Worm (Caenorhabditis elegans): ENCODE data around the gene C32A9.1.
A peak's percentile ranks its signal among the peaks of the same experiment; 100 is the strongest.

The C32A9.1 gene

ce11 chrX:10236844-10237243 lies 23.1 kb downstream of the C32A9.1 start, which contains the start of gene zipt-13:
TSS of gene zipt-13 (minus strand) at chrX:10236944.
- peak; percentile 16 for TF ChIP-seq lin-40 (tag; optimal IDR thresholded peaks at IDR 0.05)
- no peak for TF ChIP-seq zim-3 (tag; optimal IDR thresholded peaks at IDR 0.05)

ce11 chrX:10232395-10232794 lies 27.5 kb downstream of the C32A9.1 start:
- no peak for TF ChIP-seq ceh-79 (tag; optimal IDR thresholded peaks at IDR 0.05)
- no peak for TF ChIP-seq lsy-27 (tag; optimal IDR thresholded peaks at IDR 0.05; ENCODE audit: borderline replicate concordance, insufficient read depth)
- TF ChIP-seq somi-1 (GFP tag; optimal IDR thresholded peaks at IDR 0.05) = no peak
- no peak for TF ChIP-seq ceh-100 (GFP tag; IDR thresholded peaks at IDR 0.05)
- TF ChIP-seq zfh-2 (GFP tag; conservative IDR thresholded peaks at IDR 0.05) = no peak
- no peak for TF ChIP-seq sptf-2 (GFP tag; optimal IDR thresholded peaks at IDR 0.05)
- no peak for TF ChIP-seq lag-1 (GFP tag; IDR thresholded peaks at IDR 0.05)
- no peak for TF ChIP-seq D2030.7 (GFP tag; IDR thresholded peaks at IDR 0.05)
- TF ChIP-seq F37B4.10 (GFP tag; IDR thresholded peaks at IDR 0.05) = no peak
- no peak for TF ChIP-seq ztf-22 (GFP tag; optimal IDR thresholded peaks at IDR 0.05)
- no peak for TF ChIP-seq nhr-80 (tag; optimal IDR thresholded peaks at IDR 0.05)
- no peak for TF ChIP-seq aptf-2 (GFP tag; conservative IDR thresholded peaks at IDR 0.05)
- no peak for TF ChIP-seq xnd-1 (tag; optimal IDR thresholded peaks at IDR 0.05)
- TF ChIP-seq lsl-1 (GFP tag; optimal IDR thresholded peaks at IDR 0.05) = no peak
- TF ChIP-seq egrh-3 (GFP tag; IDR thresholded peaks at IDR 0.05) = no peak
- TF ChIP-seq C06A6.2 (GFP tag; conservative IDR thresholded peaks at IDR 0.05) = no peak
- no peak for TF ChIP-seq tbp1 (GFP tag; optimal IDR thresholded peaks at IDR 0.05)

DNA sequence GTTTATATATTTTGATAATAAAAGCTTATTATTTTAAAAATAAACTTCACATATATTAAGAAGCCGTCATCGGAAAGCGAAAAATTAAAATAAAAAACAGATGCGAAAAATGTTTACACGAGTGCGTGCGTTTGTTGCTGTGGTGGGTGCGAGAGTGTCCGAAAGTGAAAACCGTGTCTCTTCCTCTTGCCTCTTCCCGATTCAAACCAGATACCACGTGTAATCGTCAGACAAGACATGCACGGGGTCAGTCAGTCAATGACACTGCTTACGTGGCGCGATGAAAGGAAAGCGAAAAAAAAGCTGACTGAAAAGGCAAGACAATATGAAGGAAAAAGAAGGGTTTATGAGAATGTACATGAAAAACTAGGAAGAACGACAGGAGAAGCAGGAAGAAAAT lies 29.1 kb downstream of the C32A9.1 start:
- TF ChIP-seq lin-40 (tag; optimal IDR thresholded peaks at IDR 0.05) (peak; percentile 16), aptf-2 (GFP tag; conservative IDR thresholded peaks at IDR 0.05) (no peak)

DNA sequence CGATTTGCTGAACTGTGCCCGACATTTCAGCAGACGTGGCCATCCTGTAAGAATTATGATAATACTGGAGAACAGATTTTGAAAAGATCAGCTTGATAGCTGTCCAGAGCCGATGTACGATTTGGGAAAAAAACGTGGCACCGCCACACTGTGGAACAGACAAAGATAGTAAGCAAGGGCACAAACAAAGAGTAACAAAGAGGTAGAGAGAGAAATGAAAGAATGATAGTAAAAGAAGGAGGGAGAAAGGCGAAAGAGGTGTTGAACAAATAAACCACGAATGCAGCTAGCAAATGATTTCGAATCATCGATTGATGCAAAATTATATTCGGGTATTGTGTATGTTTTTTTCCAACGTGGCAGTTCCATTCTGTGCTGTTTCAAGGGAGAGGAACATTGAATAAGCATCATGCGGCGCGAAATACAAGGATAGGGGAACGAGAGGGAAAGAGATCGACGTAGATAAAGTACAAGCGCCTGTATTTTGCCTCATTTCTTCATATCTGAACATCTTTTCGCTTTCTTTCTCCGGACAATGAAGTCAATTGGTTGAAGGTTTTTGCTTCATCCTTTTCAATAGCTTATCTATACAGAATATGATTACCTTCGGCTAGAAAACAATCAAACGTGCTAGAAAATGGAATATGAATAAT lies 31.7 kb downstream of the C32A9.1 start, which contains the start of gene C14H10.3:
TSS of gene C14H10.3 (minus strand) at position 44 of the 653 bp plus-strand sequence.
- TF ChIP-seq Y56A3A.18 (GFP tag; IDR thresholded peaks at IDR 0.05) = no peak
- peak; percentile 26 for TF ChIP-seq nhr-80 (tag; optimal IDR thresholded peaks at IDR 0.05)

- TF ChIP-seq madf-10 (tag; optimal IDR thresholded peaks at IDR 0.05) (no peak), hlh-26 (GFP tag; conservative IDR thresholded peaks at IDR 0.05) (no peak), lsy-27 (tag; optimal IDR thresholded peaks at IDR 0.05; ENCODE audit: borderline replicate concordance, insufficient read depth) (no peak), nfya-1 (tag; optimal IDR thresholded peaks at IDR 0.05; ENCODE audit: borderline replicate concordance, insufficient read depth) (no peak), xnd-1 (tag; optimal IDR thresholded peaks at IDR 0.05) (no peak), gei-17 (GFP tag; optimal IDR thresholded peaks at IDR 0.05) (no peak), Y53F4B.3 (GFP tag; IDR thresholded peaks at IDR 0.05) (no peak), rec-8 (tag; optimal IDR thresholded peaks at IDR 0.05) (no peak), lag-1 (GFP tag; IDR thresholded peaks at IDR 0.05) (no peak), ztf-22 (GFP tag; optimal IDR thresholded peaks at IDR 0.05) (no peak)
Measured at ce11 chrX:10227217-10227616, 32.7 kb downstream of the C32A9.1 start.

DNA sequence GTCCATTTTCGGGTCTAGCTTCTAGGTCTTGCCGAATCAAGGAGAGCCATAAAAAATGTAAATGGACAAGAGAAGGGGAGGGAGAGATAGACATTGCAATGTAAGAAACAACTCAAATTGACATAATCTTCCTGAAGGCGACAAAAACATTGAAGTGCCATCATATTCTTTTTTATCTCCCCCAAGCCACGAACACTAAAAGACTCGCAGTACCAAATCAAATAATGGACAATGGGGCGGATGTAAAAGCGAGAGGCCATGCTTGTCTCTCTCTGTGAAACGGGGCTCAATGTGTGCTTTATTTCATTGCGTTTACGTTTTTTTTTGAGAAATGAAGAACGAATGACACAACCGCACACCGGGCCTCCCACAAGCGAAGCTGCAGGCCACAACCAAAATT lies 34.1 kb downstream of the C32A9.1 start:
- TF ChIP-seq F33H1.4 (GFP tag; IDR thresholded peaks at IDR 0.05) = no peak
- TF ChIP-seq zim-3 (tag; optimal IDR thresholded peaks at IDR 0.05) = no peak
